Fruit fly (Drosophila melanogaster) whole organism, larva: Measurements from ENCODE around the gene lab.

Experiments used
- noc ChIP-seq: fragments of 200-800 bp; sonication (Bioruptor generic); optimal IDR thresholded peaks from 3 replicates; lab custom pipeline; 2019; ENCODE audit warnings: missing biosample characterization, mild to moderate bottlenecking, missing genetic modification characterization, moderate library complexity

The lab gene

dm6 chr3R:6629221-6629620, 49.2 kb downstream of the lab start, which contains the start of gene CG15177:
TSS of gene CG15177 (minus strand) at chr3R:6629321.
- TF ChIP-seq noc (tag; lab: Kevin White, UChicago), result no peak

dm6 chr3R:6627800-6628199, 50.6 kb downstream of the lab start, which contains the start of gene sowi:
TSS of gene sowi (minus strand) at chr3R:6627900.
- no peak for TF ChIP-seq noc (tag; lab: Kevin White, UChicago)
